Worm (Caenorhabditis elegans) whole organism, early embryonic: ENCODE results near the gene T02G5.14.

Source experiments
- ama-1 ChIP-seq: fragments of 150-350 bp; optimal IDR thresholded peaks from 2 replicates; lab custom pipeline; 2014
- ceh-13 ChIP-seq: fragments of 200-800 bp; sonication (Bioruptor generic); optimal IDR thresholded peaks from 2 replicates; lab custom pipeline; 2018; ENCODE audit warnings: mild to moderate bottlenecking, missing genetic modification characterization, missing compliant biosample characterization
- ets-7 ChIP-seq: sonication (generic microtip); optimal IDR thresholded peaks from 2 replicates; lab custom pipeline; 2016; ENCODE audit warnings: missing genotype, missing genetic modification characterization, missing compliant biosample characterization
- flt-1 ChIP-seq: fragments of 200-800 bp; sonication (Bioruptor generic); IDR thresholded peaks from 2 replicates; pipeline ENCODE4 v1.3.6; 2022; ENCODE audit warnings: missing genetic modification characterization, missing compliant biosample characterization
- pes-1 ChIP-seq: fragments of 200-800 bp; sonication (Bioruptor generic); IDR thresholded peaks from 2 replicates; pipeline ENCODE4 v1.3.6; 2022; ENCODE audit warnings: missing genetic modification reagents, missing genetic modification characterization, missing compliant biosample characterization

ce11 chrII:7095970-7096369 is 11.8 kb downstream of the T02G5.14 start:
- TF ChIP-seq ceh-13 (GFP tag; lab: Kevin White, UChicago) (no peak), ets-7 (tag; lab: Kevin White, UChicago) (no peak), pes-1 (GFP tag; lab: Robert Waterston, UW) (no peak), ama-1 (no peak), flt-1 (GFP tag; lab: Robert Waterston, UW) (no peak)
